Worm (Caenorhabditis elegans): ENCODE data around the gene C35A5.11.

DNA sequence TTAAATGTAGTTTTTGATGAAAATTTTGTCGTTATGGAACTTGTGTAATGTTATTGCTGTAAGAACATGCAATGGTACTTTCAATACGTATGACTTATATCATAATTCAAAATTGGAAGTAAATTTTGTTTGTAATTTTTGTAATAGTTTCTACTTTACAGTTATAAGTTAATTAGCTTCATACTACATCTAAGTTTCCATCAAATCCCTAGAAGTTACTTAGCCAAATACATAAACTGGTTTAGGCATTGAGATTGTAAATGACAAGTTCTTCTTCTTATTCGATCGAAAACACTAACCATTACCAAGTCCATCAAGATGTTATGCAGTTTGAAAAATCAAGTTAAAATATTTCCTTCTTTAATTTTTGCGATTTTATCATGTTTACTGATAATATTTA lies 46.8 kb upstream of the C35A5.11 start, which contains the start of gene F32G8.2:
- no peak for TF ChIP-seq chd-7 (tag; optimal IDR thresholded peaks at IDR 0.05)
- no peak for TF ChIP-seq ztf-3 (GFP tag; optimal IDR thresholded peaks at IDR 0.05)
- no peak for TF ChIP-seq B0035.1 (tag; optimal IDR thresholded peaks at IDR 0.05)
- no peak for TF ChIP-seq madf-8 (GFP tag; conservative IDR thresholded peaks at IDR 0.05)
- no peak for TF ChIP-seq ama-1 (optimal IDR thresholded peaks at IDR 0.05)
- no peak for TF ChIP-seq ama-1 (GFP tag; optimal IDR thresholded peaks at IDR 0.05)
- no peak for TF ChIP-seq Y79H2A.3 (GFP tag; conservative IDR thresholded peaks at IDR 0.05)

All from whole organism, young adult.